Worm (Caenorhabditis elegans) whole organism, dauer: ENCODE results near the gene pals-17.

Experiments used
- unc-62 ChIP-seq: sonication (generic microtip); optimal IDR thresholded peaks from 2 replicates; lab custom pipeline; 2017; ENCODE audit warnings: missing biosample characterization, missing genetic modification reagents, missing genetic modification characterization

The pals-17 gene

DNA sequence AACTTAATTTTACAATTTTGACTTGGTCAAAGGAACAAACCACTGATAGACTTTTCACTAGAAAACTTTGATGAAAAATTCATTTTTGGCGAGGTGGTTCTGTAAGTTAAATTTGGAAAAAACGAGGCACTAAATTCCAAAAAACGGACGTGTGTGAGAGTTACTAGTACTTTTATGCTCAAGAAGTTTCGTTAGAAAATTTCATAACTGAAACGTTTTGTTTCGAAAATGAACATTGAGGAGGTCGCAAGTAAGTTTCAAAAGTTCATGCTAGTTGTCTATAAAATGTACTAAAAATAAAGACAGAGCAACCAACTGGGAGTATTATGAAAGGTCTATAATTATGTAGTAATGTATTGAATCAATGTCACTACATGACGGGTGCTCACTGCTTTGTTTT is at the start of gene pals-17:
pals-17 (minus strand) TSS at position 101 of the 400 bp plus-strand sequence.
- no peak for TF ChIP-seq unc-62 (GFP tag; lab: Kevin White, UChicago)

DNA sequence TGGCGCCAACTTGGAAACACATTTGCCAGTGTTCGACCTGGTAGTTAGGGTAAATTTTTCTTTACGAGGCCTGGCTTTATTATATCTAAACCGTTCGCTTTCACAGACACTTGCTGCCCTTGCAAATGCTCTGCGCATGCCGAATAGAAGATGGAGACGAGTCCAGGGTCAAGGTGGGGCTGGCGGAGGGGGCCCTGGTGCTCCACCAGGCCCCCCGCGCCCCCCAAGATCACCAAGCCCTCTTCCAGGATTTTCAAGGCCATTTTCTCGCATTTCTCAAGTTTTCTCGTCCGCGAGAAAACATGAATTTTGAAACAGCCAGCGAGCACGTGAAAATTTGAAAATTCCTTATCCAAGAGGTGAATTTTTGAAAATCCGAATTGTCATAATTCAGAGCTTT is 48.0 kb upstream of the pals-17 start:
- no peak for TF ChIP-seq unc-62 (GFP tag; lab: Kevin White, UChicago)

DNA sequence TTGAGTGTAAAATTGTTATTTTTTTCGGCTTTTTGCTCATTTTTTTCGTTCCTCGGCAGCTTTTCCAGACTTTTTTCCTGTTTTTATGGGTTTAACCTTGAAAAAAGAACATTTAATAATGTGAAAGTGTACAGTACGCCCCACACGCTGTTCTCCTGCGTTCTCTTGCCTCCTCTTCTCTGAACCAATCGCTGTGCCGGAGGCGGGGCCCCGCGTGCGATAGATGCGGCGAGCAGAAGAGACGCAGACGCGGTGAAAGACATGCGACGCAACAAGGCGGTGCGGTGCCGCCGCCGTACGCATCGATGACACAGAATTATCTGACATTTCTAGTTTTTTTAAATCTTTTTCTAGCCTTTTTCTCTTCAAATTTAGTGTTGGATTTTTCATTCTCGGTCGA is 45.1 kb upstream of the pals-17 start:
- TF ChIP-seq unc-62 (GFP tag; lab: Kevin White, UChicago): no peak

DNA sequence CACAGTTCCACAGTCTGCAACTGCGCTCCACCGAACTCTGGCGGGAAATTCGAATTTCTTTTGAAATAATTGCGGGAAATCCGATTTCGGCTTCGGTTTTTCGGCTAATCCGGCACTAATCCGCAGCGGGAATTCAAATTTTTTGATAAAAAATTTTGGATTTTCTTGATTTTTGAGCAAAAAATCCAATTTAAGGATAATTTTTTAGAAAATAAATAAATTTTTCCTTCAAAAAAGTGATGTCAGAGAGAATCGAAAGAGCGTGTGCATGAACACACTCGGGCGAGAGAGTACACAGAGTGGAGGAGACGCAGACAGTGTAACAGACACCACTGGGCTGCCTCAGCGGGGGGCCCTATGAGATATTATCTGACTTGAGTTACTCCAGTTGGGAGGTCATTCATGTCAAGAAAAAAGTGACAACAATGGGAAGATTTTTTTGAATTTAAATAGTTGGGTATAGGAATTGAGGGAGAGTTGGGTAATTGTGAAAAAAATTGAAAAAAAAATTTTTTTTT is 38.3 kb upstream of the pals-17 start:
- no peak for TF ChIP-seq unc-62 (GFP tag; lab: Kevin White, UChicago)

DNA sequence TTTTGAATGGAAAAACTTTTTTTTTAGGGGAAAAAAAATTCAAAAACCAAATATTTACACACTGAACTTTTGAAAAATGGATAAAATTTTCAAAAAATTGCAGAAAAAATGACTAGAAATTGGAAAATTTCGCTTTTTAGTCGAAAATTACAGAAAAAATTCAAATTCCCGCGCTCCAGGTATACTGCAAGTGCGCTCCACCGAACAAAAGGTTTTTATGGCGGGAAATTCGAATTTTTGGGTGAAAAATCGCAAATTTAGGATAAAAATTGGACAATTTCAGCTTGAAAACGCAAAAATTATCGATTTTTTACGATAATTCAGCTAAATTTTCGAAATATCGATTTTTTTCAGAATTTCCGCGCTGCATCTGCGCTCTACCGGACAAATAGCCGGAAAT is 37.6 kb upstream of the pals-17 start:
- TF ChIP-seq unc-62 (GFP tag; lab: Kevin White, UChicago): no peak

DNA sequence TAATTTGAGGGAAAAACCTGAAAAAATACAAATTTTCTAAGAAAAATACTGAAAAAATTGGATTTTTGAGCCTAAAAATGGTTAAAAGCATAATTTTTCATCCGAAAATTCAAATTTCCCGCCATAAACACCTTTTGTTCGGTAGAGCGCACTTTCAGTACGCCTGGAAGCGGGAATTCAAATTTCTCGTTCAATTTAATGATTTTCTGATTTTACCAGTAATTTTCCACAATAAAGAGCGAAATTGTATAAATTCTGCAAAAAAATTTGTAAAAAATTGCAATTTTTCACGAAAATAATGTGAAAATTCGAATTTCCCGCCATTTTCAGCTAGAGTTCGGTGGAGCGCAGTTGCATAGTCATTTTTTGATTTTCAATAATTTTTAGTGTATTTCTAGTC is 36.8 kb upstream of the pals-17 start:
- no peak for TF ChIP-seq unc-62 (GFP tag; lab: Kevin White, UChicago)

DNA sequence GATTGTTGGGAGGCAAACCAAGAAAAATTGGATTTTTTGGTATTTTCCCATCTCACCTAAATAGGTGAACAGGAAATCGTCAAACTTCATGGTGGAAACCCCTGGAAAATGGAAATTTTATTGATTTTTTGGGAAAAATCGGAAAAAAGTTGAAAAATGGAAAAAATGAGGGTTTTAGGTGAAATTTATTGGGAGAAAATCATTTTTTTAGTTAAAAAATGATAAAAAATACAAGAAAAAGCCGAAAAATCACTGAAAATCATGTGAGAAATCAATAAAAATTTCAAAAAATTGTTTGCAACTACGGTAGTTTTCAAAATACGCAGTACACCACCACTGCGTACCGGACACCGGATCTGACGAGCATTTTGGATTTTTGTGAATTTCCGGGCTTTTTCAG is 35.5 kb upstream of the pals-17 start, which contains the start of gene lelo-2:
lelo-2 (minus strand) TSS at position 101 of the 400 bp plus-strand sequence.
- no peak for TF ChIP-seq unc-62 (GFP tag; lab: Kevin White, UChicago)

DNA sequence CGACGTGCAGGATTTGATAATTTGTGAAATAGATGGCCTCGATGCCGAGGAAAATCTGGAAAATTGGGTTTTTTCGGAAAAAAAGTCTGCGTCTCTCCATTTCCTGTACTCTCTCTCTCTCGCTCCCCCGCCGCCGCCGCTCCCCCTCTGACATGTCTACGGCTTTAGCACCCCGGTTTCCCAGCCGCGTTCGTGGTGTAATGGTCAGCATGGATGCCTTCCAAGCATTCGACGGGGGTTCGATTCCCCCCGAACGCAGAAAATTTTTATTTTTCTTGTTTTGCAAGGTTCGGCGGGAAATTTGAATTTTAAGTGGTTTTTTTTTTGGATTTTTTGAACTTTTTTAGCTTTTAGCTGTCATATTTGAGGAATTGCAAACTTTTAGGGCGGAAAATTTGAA is 32.7 kb upstream of the pals-17 start:
- TF ChIP-seq unc-62 (GFP tag; lab: Kevin White, UChicago): no peak

DNA sequence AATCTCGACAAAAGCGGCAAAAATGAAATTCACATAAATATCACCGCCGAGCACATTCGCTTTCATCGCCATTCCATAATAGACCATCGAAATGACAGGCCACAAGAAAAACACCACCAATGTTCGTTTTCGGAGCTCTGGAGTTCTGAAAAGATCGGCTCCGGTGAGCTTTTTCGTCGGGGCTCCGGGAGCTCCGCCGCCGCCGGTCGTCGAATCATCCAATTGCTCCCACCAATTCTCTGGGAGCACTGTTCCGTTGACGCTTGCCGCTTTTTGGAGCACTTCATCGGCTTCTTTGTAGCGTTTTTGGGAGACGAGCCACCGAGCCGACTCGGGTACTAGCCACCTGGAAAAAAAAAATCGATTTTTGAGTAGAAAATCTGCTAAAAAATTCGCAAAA is 29.8 kb upstream of the pals-17 start:
- TF ChIP-seq unc-62 (GFP tag; lab: Kevin White, UChicago): no peak

DNA sequence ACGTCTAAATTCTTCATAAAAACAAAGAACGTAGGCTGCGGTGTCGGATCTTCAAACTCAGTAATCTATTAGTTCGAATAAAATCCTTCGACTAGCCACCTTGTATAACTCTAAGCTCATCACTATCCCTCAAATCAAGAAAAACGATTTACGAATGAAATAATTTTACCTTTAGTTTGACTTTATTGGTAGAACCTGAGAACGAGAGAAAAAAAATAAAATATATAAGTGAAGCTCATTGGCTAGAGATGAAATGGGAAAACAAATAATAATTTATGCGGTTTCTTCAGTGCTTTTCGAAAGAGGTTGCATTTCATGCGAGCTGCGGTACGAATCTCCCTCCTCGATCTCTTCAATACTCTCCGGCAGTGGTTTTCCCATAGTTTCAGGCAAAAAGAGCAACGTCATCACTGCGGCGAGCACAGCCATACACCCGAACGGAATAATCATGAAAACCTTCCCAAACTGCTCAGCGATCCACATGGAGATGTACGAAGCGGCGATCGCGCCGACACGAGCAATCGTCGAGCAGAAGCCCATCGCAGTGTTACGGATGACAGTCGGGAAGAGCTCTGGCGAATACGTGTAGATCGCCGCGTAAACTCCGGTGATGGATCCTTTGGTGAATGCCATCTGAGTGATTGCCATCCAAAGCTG is 28.2 kb upstream of the pals-17 start:
- no peak for TF ChIP-seq unc-62 (GFP tag; lab: Kevin White, UChicago)

DNA sequence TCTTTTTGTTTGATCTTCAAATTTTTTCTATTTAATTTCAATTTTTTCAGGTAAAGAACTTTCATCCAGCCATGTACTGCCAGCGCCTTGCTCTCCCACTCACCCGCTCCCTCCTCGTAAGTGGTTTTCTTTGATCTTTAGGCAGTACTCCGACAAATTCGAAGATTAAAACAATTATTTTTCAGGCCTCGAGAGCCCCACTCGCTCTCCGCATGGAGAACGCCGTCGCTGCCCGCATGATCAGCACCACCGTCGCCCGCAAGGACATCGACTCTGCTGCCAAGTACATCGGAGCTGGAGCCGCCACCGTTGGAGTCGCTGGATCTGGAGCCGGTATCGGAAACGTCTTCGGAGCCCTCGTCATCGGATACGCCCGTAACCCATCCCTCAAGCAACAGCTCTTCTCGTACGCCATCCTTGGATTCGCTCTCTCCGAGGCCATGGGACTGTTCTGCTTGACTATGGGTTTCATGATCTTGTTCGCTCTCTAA is 27.5 kb upstream of the pals-17 start, which contains the start of gene Y82E9BR.3:
Y82E9BR.3 (plus strand) TSS at position 51 of the 491 bp plus-strand sequence.
- TF ChIP-seq unc-62 (GFP tag; lab: Kevin White, UChicago): no peak

DNA sequence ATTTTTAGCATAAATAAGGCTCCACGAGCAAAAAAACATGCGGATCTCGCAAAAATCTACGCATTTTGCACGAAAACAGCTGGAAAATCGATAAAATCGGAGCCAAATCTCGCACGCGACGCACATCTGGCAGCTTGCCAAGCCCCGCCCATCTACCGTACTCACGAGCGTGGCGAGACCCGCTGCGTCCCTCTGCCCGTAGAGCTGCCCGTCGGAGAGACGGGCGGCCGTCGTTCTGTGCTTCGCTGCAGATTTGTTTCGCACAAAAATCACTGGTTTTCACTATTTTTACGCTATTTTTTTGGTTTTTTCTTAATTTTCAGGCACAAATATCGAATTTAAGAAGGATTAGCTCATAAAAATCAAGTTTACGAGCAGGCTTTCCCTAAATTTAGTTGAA is 27.1 kb upstream of the pals-17 start:
- no peak for TF ChIP-seq unc-62 (GFP tag; lab: Kevin White, UChicago)

DNA sequence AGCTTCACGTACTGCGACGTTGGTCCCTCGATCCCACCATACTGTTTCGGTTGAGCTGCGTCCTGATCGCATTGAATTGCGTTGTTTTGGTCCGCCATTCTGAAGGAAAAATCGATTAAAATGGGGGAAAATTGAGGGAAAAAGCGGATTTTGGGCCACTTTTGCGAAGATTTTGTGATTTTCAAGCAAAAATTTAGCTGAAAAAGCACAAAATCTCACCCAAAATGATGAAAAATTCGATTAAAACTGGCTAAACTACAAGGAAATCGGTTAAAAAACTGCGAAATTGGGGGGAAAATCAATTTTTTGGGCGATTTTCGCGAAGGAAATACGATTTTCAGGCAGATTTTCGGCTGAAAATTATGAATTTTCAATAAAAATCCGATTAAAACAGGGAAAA is 25.4 kb upstream of the pals-17 start, which contains the start of gene elc-1:
elc-1 (minus strand) TSS at position 101 of the 400 bp plus-strand sequence.
- TF ChIP-seq unc-62 (GFP tag; lab: Kevin White, UChicago): no peak

DNA sequence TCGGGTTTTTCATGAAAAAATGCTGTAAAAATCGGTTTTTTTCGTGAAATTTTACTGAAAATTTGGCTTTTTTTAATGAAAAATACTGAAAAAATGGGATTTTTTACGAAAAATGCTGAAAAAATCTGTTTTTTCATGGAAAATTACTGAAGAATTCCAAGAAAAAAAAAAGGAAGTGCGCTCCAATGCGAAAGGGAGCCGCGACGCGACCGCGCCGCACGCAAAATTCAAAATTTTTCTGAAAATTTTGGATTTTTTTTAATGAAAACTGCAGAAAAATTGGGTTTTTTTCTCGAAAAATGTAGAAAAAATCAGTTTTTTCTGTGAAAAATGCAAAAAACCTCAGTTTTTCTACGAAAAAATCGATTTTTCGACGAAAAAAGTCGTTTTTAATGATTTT is 24.9 kb upstream of the pals-17 start:
- no peak for TF ChIP-seq unc-62 (GFP tag; lab: Kevin White, UChicago)

DNA sequence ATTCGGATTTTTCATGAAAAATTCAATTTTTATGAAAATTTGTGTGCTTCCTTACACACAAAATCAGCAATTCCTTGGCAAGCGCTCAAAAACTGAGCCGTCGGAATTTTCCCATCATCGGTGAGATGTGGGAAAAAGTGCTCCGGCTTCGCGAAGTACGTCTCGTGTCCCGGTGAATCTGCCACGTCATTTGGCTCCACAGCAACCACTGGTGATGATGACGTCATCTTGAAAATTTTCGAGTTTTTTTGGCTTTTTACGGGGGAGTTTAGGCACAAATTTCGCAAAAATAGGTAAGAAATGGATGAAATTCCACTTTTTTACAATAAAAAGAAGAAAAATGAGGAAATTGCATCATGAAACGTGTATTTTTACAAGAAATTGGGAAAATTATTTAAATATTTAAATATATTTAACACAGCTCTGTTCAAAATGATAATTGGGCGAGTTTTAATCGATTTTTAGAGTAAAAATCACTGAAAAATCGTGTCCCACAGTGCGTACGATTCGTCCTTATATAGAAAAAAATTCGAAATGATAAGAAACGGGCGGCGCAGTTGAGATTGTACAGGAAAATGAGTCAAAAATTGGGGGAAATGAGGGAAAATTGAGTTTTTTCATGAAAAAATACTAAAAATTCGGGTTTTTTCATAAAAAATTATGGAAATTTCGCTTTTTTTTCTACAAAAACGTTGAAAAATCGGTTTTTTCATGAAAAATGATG is 22.4 kb upstream of the pals-17 start, which contains the start of gene Y82E9BR.14:
Y82E9BR.14 (minus strand) TSS at position 227 of the 724 bp plus-strand sequence.
- TF ChIP-seq unc-62 (GFP tag; lab: Kevin White, UChicago): no peak
